Fruit fly (Drosophila melanogaster): ENCODE results near the gene SP555.

Gene SP555

DNA sequence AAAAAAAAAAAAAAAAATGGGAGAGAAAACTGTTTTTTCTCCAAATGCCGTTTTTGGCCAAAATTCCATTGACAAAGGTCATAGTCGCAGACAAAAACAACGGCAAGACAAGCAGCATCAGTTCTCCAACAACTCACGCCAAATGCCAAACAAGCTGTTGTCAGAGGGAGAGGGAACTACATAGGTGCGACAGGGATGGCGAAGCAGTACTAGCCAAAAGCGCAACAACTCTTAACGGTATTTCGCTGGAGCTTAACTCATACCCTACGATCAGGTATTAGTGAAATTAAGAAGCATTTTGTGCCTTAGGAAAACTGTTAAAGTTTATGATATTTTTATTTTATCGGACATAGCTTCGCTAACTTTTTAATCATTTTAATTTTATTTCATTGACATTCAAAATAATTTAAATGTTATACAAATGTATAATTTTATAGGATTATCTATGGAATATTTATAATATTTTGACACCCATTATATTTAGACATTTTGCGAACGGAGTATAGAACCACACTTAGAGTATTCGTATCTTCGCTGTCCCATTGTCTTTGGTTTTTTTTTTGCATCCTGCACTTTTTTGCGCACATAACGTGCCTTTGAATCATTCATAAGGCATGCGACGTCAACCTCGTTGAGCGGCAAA lies 42.8 kb downstream of the SP555 start:
- TF ChIP-seq CG12605 (GFP tag; IDR thresholded peaks at IDR 0.05) (peak; percentile 76; the same call in 1 of the 2 replicates), CG10348 (GFP tag; IDR thresholded peaks at IDR 0.05) (no peak), CG14655 (GFP tag; optimal IDR thresholded peaks at IDR 0.05) (peak; percentile 95), CG4496 (GFP tag; IDR thresholded peaks at IDR 0.05) (peak; percentile 70; the same call in 1 of the 3 replicates), Ets98B (GFP tag; IDR thresholded peaks at IDR 0.05) (peak; percentile 66), CG34367 (tag; optimal IDR thresholded peaks at IDR 0.05) (peak; percentile 80), Snoo (tag; optimal IDR thresholded peaks at IDR 0.05) (no peak), Pif1A (GFP tag; optimal IDR thresholded peaks at IDR 0.05) (peak; percentile 67), CG17806 (tag; optimal IDR thresholded peaks at IDR 0.05) (peak; percentile 85), Pif1B (GFP tag; optimal IDR thresholded peaks at IDR 0.05) (peak; percentile 73), CG32121 (GFP tag; IDR thresholded peaks at IDR 0.05) (peak; percentile 90), CG13204 (GFP tag; optimal IDR thresholded peaks at IDR 0.05) (peak; percentile 48), CG15710 (tag; optimal IDR thresholded peaks at IDR 0.05) (peak; percentile 87), D1 (tag; optimal IDR thresholded peaks at IDR 0.05) (peak; percentile 85), fd96Ca (GFP tag; IDR thresholded peaks at IDR 0.05) (peak; percentile 70; the same call in 2 of the 3 replicates), EcR (GFP tag; optimal IDR thresholded peaks at IDR 0.05) (peak; percentile 62), rn (GFP tag; IDR thresholded peaks at IDR 0.05) (no peak; the same call in none of the 2 replicates), CG9948 (tag; optimal IDR thresholded peaks at IDR 0.05) (peak; percentile 87), CG8301 (tag; optimal IDR thresholded peaks at IDR 0.05) (peak; percentile 92), gl (tag; optimal IDR thresholded peaks at IDR 0.05) (peak; percentile 37), CG8159 (tag; optimal IDR thresholded peaks at IDR 0.05) (peak; percentile 93)

dm6 chr2L:5084586-5085257 lies 47.2 kb downstream of the SP555 start:
- TF ChIP-seq gl (tag; optimal IDR thresholded peaks at IDR 0.05) (no peak), EcR (GFP tag; optimal IDR thresholded peaks at IDR 0.05) (peak; percentile 5), Pif1A (GFP tag; optimal IDR thresholded peaks at IDR 0.05) (peak; percentile 5), CG32121 (GFP tag; IDR thresholded peaks at IDR 0.05) (peak; percentile 14; the same call in 1 of the 2 replicates), CG9948 (tag; optimal IDR thresholded peaks at IDR 0.05) (no peak)

- TF ChIP-seq Snoo (tag; optimal IDR thresholded peaks at IDR 0.05) (peak; percentile 36), rn (GFP tag; IDR thresholded peaks at IDR 0.05) (no peak), CG4496 (GFP tag; IDR thresholded peaks at IDR 0.05) (no peak), Pif1B (GFP tag; optimal IDR thresholded peaks at IDR 0.05) (peak; percentile 1), CG8301 (tag; optimal IDR thresholded peaks at IDR 0.05) (peak; percentile 24), CG14655 (GFP tag; optimal IDR thresholded peaks at IDR 0.05) (peak; percentile 1), fd96Ca (GFP tag; IDR thresholded peaks at IDR 0.05) (no peak), CG15710 (tag; optimal IDR thresholded peaks at IDR 0.05) (peak; percentile 22), Pif1A (GFP tag; optimal IDR thresholded peaks at IDR 0.05) (peak; percentile 53), CG34367 (tag; optimal IDR thresholded peaks at IDR 0.05) (no peak), CG8159 (tag; optimal IDR thresholded peaks at IDR 0.05) (no peak), CG12605 (GFP tag; IDR thresholded peaks at IDR 0.05) (no peak), gl (tag; optimal IDR thresholded peaks at IDR 0.05) (no peak), CG13204 (GFP tag; optimal IDR thresholded peaks at IDR 0.05) (no peak), Ets98B (GFP tag; IDR thresholded peaks at IDR 0.05) (peak; percentile 31; the same call in 1 of the 2 replicates), CG32121 (GFP tag; IDR thresholded peaks at IDR 0.05) (0 out of 2 replicates have a peak, but pooled peaks have one; percentile 29), D1 (tag; optimal IDR thresholded peaks at IDR 0.05) (no peak), CG10348 (GFP tag; IDR thresholded peaks at IDR 0.05) (no peak), CG17806 (tag; optimal IDR thresholded peaks at IDR 0.05) (peak; percentile 20), EcR (GFP tag; optimal IDR thresholded peaks at IDR 0.05) (no peak), CG9948 (tag; optimal IDR thresholded peaks at IDR 0.05) (peak; percentile 20)
These were observed 48.1 kb downstream of the SP555 start for dm6 chr2L:5085561-5085960.

DNA sequence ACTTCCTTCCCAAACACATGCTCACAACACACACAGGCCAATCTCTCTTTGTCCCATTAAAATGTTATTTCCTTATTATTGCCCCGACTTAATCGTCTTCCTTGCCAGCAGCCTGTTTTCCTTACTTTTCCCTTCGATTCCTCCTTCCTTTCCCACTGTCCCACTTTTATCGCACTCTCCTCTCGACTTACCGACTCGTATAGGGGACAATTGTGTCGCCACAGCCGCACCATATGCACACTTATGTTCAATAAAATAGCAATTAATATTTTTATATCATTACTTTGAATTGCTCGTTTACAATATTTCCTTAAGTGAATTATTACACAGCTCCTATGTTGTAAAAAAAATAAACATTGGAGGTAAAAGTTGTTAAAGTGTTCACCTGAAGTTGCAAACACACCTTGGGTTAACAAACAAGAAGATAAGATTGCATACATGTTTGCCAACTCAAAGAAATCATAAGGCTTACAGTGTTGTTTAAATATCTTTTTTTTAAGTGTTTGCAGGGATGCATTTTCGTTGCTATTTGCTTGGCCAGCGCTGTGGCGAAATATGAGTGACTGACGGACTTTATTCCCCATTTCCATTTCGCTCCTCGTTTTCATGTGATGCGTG lies 49.5 kb downstream of the SP555 start:
- no peak for TF ChIP-seq CG10348 (GFP tag; IDR thresholded peaks at IDR 0.05)
- peak; percentile 86 for TF ChIP-seq CG14655 (GFP tag; optimal IDR thresholded peaks at IDR 0.05)
- peak; percentile 71 for TF ChIP-seq CG12605 (GFP tag; IDR thresholded peaks at IDR 0.05)
- peak; percentile 83 for TF ChIP-seq CG9948 (tag; optimal IDR thresholded peaks at IDR 0.05)
- TF ChIP-seq CG34367 (tag; optimal IDR thresholded peaks at IDR 0.05) = peak; percentile 78
- peak; percentile 76 for TF ChIP-seq D1 (tag; optimal IDR thresholded peaks at IDR 0.05)
- TF ChIP-seq CG13204 (GFP tag; optimal IDR thresholded peaks at IDR 0.05) = peak; percentile 66
- peak; percentile 69; the same call in 2 of the 3 replicates for TF ChIP-seq fd96Ca (GFP tag; IDR thresholded peaks at IDR 0.05)
- peak; percentile 62 for TF ChIP-seq CG32121 (GFP tag; IDR thresholded peaks at IDR 0.05)
- TF ChIP-seq Pif1A (GFP tag; optimal IDR thresholded peaks at IDR 0.05) = peak; percentile 90
- peak; percentile 85 for TF ChIP-seq CG15710 (tag; optimal IDR thresholded peaks at IDR 0.05)
- peak; percentile 87 for TF ChIP-seq CG8159 (tag; optimal IDR thresholded peaks at IDR 0.05)
- TF ChIP-seq rn (GFP tag; IDR thresholded peaks at IDR 0.05) = no peak
- peak; percentile 81 for TF ChIP-seq CG17806 (tag; optimal IDR thresholded peaks at IDR 0.05)
- TF ChIP-seq EcR (GFP tag; optimal IDR thresholded peaks at IDR 0.05) = peak; percentile 13
- peak; percentile 84 for TF ChIP-seq Snoo (tag; optimal IDR thresholded peaks at IDR 0.05)
- peak; percentile 92 for TF ChIP-seq Pif1B (GFP tag; optimal IDR thresholded peaks at IDR 0.05)
- peak; percentile 81 for TF ChIP-seq CG4496 (GFP tag; IDR thresholded peaks at IDR 0.05)
- TF ChIP-seq Ets98B (GFP tag; IDR thresholded peaks at IDR 0.05) = peak; percentile 55
- peak; percentile 83 for TF ChIP-seq CG8301 (tag; optimal IDR thresholded peaks at IDR 0.05)
- peak; percentile 72 for TF ChIP-seq gl (tag; optimal IDR thresholded peaks at IDR 0.05)
